Worm (Caenorhabditis elegans) whole organism, young adult: ENCODE data around the gene cdc-25.3.

Experiments used
- attf-6 ChIP-seq: fragments of 200-800 bp; sonication (Bioruptor generic); IDR thresholded peaks from 2 replicates; pipeline ENCODE4 v1.3.6; 2022; ENCODE audit warnings: missing genetic modification reagents, missing genetic modification characterization, missing compliant biosample characterization
- dpff-1 ChIP-seq: sonication (generic microtip); optimal IDR thresholded peaks from 2 replicates; lab custom pipeline; 2017; ENCODE audit warnings: mild to moderate bottlenecking, missing genetic modification characterization, missing compliant biosample characterization
- lsl-1 ChIP-seq: fragments of 200-800 bp; sonication (Bioruptor generic); optimal IDR thresholded peaks from 2 replicates; lab custom pipeline; 2018; ENCODE audit warnings: mild to moderate bottlenecking, missing genetic modification characterization, moderate library complexity, missing compliant biosample characterization
- nfya-1 ChIP-seq: sonication (generic microtip); optimal IDR thresholded peaks from 2 replicates; lab custom pipeline; 2017; ENCODE audit warnings: antibody characterized with exemption, missing compliant biosample characterization, missing genetic modification characterization, borderline replicate concordance; ENCODE audit not compliant: insufficient read depth
- nfya-2 ChIP-seq: fragments of 200-800 bp; sonication (Bioruptor generic); IDR thresholded peaks from 2 replicates; pipeline ENCODE4 v1.3.6; 2022; ENCODE audit warnings: missing genetic modification reagents, missing genetic modification characterization, missing compliant biosample characterization
- nhr-27 ChIP-seq: fragments of 200-800 bp; sonication (Bioruptor generic); optimal IDR thresholded peaks from 2 replicates; lab custom pipeline; 2018; ENCODE audit warnings: mild to moderate bottlenecking, missing genetic modification characterization, moderate library complexity, missing compliant biosample characterization
- nhr-90 ChIP-seq: sonication (generic microtip); optimal IDR thresholded peaks from 2 replicates; lab custom pipeline; 2016; ENCODE audit warnings: missing genotype, mild to moderate bottlenecking, missing genetic modification characterization, missing compliant biosample characterization
- rcor-1 ChIP-seq: fragments of 200-800 bp; sonication (Bioruptor generic); IDR thresholded peaks from 2 replicates; pipeline ENCODE4 v1.3.6; 2022; ENCODE audit warnings: missing genetic modification reagents, missing genetic modification characterization, missing compliant biosample characterization
- unc-130 ChIP-seq: sonication (generic microtip); optimal IDR thresholded peaks from 2 replicates; lab custom pipeline; 2016; ENCODE audit warnings: missing genetic modification reagents, missing genetic modification characterization, missing compliant biosample characterization

ce11 chrIII:8933696-8934095 is 16.0 kb upstream of the cdc-25.3 start:
- TF ChIP-seq nfya-1 = no peak
- no peak for TF ChIP-seq lsl-1
- TF ChIP-seq rcor-1 = no peak
- TF ChIP-seq nhr-27 = no peak
- no peak for TF ChIP-seq unc-130 (GFP tag; lab: Kevin White, UChicago)
- TF ChIP-seq nfya-2 (GFP tag; lab: Robert Waterston, UW) = no peak
- TF ChIP-seq attf-6 (GFP tag; lab: Robert Waterston, UW) = no peak
- no peak for TF ChIP-seq dpff-1
- TF ChIP-seq nhr-90 = no peak
